Fruit fly (Drosophila melanogaster) whole organism, embryonic: ENCODE data around the gene CG43131.

Experiments
- CG12155 ChIP-seq: fragments of 200-800 bp; sonication (Bioruptor generic); optimal IDR thresholded peaks from 3 replicates; lab custom pipeline; 2016; ENCODE audit warnings: missing biosample characterization, missing genetic modification characterization
- CG13287 ChIP-seq: fragments of 200-800 bp; sonication (Bioruptor generic); IDR thresholded peaks from 2 replicates; pipeline ENCODE4 v1.3.6; 2022; ENCODE audit warnings: missing biosample characterization, missing genetic modification characterization; ENCODE audit not compliant: partially characterized antibody
- CG14965 ChIP-seq: fragments of 200-800 bp; sonication (Bioruptor generic); optimal IDR thresholded peaks from 2 replicates; lab custom pipeline; 2016; ENCODE audit warnings: missing biosample characterization, missing genetic modification characterization, borderline replicate concordance
- CG15479 ChIP-seq: fragments of 200-800 bp; sonication (Bioruptor generic); optimal IDR thresholded peaks from 3 replicates; lab custom pipeline; 2019; ENCODE audit warnings: missing biosample characterization, mild to moderate bottlenecking, missing genetic modification characterization, moderate library complexity
- CG15601 ChIP-seq: fragments of 200-800 bp; sonication (Bioruptor generic); optimal IDR thresholded peaks from 3 replicates; lab custom pipeline; 2019; ENCODE audit warnings: missing biosample characterization, mild to moderate bottlenecking, missing genetic modification characterization, moderate library complexity
- CG1603 ChIP-seq: fragments of 200-800 bp; sonication (Bioruptor generic); optimal IDR thresholded peaks from 2 replicates; lab custom pipeline; 2019; ENCODE audit warnings: missing biosample characterization, mild to moderate bottlenecking, missing genetic modification characterization, moderate library complexity
- CG1647 ChIP-seq: fragments of 200-800 bp; sonication (Bioruptor generic); optimal IDR thresholded peaks from 3 replicates; lab custom pipeline; 2016; ENCODE audit warnings: missing biosample characterization, missing genetic modification characterization
- CG17385 ChIP-seq: fragments of 200-800 bp; sonication (Bioruptor generic); optimal IDR thresholded peaks from 3 replicates; lab custom pipeline; 2018; ENCODE audit warnings: missing biosample characterization, mild to moderate bottlenecking, missing genetic modification characterization
- CG17612 ChIP-seq: fragments of 200-800 bp; sonication (Bioruptor generic); IDR thresholded peaks from 2 replicates; pipeline ENCODE4 v1.3.6; 2022; ENCODE audit warnings: missing biosample characterization, missing genetic modification characterization
- CG2199 ChIP-seq: fragments of 200-800 bp; sonication (Bioruptor generic); IDR thresholded peaks from 3 replicates; pipeline ENCODE4 v1.3.6; 2022; ENCODE audit warnings: missing biosample characterization, missing genetic modification characterization
- CG30403 ChIP-seq: fragments of 200-800 bp; sonication (Bioruptor generic); optimal IDR thresholded peaks from 3 replicates; lab custom pipeline; 2016; ENCODE audit warnings: missing biosample characterization, missing genetic modification characterization
- CG32767 ChIP-seq: fragments of 200-800 bp; sonication (Bioruptor generic); IDR thresholded peaks from 2 replicates; pipeline ENCODE4 v1.3.6; 2022; ENCODE audit warnings: missing biosample characterization, missing genetic modification characterization
- CG33213 ChIP-seq: fragments of 200-800 bp; sonication (Bioruptor generic); optimal IDR thresholded peaks from 3 replicates; lab custom pipeline; 2016; ENCODE audit warnings: missing biosample characterization, missing genetic modification characterization
- CG3407 ChIP-seq: fragments of 200-800 bp; sonication (Bioruptor generic); optimal IDR thresholded peaks from 2 replicates; lab custom pipeline; 2018; ENCODE audit warnings: missing biosample characterization, mild to moderate bottlenecking, missing genetic modification characterization
- CG34422 ChIP-seq: fragments of 200-800 bp; sonication (Bioruptor generic); IDR thresholded peaks from 3 replicates; pipeline ENCODE4 v1.3.6; 2022; ENCODE audit warnings: missing biosample characterization, missing genetic modification characterization
- CG3995 ChIP-seq: fragments of 200-800 bp; sonication (Bioruptor generic); optimal IDR thresholded peaks from 3 replicates; lab custom pipeline; 2016; ENCODE audit warnings: missing biosample characterization, missing genetic modification characterization
- CG4617 ChIP-seq: fragments of 200-800 bp; sonication (Bioruptor generic); optimal IDR thresholded peaks from 3 replicates; lab custom pipeline; 2016; ENCODE audit warnings: missing biosample characterization, missing genetic modification characterization, borderline replicate concordance
- CG4730 ChIP-seq: fragments of 200-800 bp; sonication (Bioruptor generic); IDR thresholded peaks from 2 replicates; pipeline ENCODE4 v1.3.6; 2022; ENCODE audit warnings: missing biosample characterization, missing genetic modification characterization
- CG6689 ChIP-seq: fragments of 200-800 bp; sonication (Bioruptor generic); IDR thresholded peaks from 2 replicates; pipeline ENCODE4 v1.3.6; 2022; ENCODE audit warnings: missing biosample characterization, missing genetic modification characterization
- CG7745 ChIP-seq: fragments of 200-800 bp; sonication (Bioruptor generic); optimal IDR thresholded peaks from 2 replicates; lab custom pipeline; 2018; ENCODE audit warnings: missing biosample characterization, mild to moderate bottlenecking, missing genetic modification characterization, moderate library complexity
- CG9932 ChIP-seq: fragments of 200-800 bp; sonication (Bioruptor generic); IDR thresholded peaks from 2 replicates; pipeline ENCODE4 v1.3.6; 2022; ENCODE audit warnings: missing biosample characterization, missing genetic modification characterization
- Deaf1 ChIP-seq: fragments of 200-800 bp; optimal IDR thresholded peaks from 3 replicates; lab custom pipeline; 2019; ENCODE audit warnings: missing biosample characterization, mild to moderate bottlenecking, missing genetic modification characterization, moderate library complexity
- E2f2 ChIP-seq: fragments of 200-800 bp; sonication (Bioruptor generic); IDR thresholded peaks from 2 replicates; pipeline ENCODE4 v1.3.6; 2022; ENCODE audit warnings: missing biosample characterization, missing genetic modification characterization
- Fer3 ChIP-seq: fragments of 200-800 bp; sonication (Bioruptor generic); optimal IDR thresholded peaks from 2 replicates; lab custom pipeline; 2018; ENCODE audit warnings: missing biosample characterization, mild to moderate bottlenecking, missing genetic modification characterization, moderate library complexity
- HLHmδ ChIP-seq: fragments of 200-800 bp; sonication (Bioruptor generic); optimal IDR thresholded peaks from 2 replicates; lab custom pipeline; 2018; ENCODE audit warnings: missing biosample characterization, mild to moderate bottlenecking, missing genetic modification characterization, moderate library complexity
- Hey ChIP-seq: fragments of 200-800 bp; sonication (Bioruptor generic); optimal IDR thresholded peaks from 3 replicates; lab custom pipeline; 2018; ENCODE audit warnings: missing biosample characterization, mild to moderate bottlenecking, missing genetic modification characterization
- NFAT ChIP-seq: fragments of 200-800 bp; sonication (Bioruptor generic); IDR thresholded peaks from 2 replicates; pipeline ENCODE4 v1.3.6; 2022; ENCODE audit warnings: missing biosample characterization, missing genetic modification characterization
- Tbp ChIP-seq: fragments of >200 bp; optimal IDR thresholded peaks from 2 replicates; lab custom pipeline; 2018; ENCODE audit warnings: missing biosample characterization, missing genetic modification characterization
- abd-A ChIP-seq: fragments of 200-800 bp; sonication (Bioruptor generic); optimal IDR thresholded peaks from 3 replicates; lab custom pipeline; 2019; ENCODE audit warnings: missing biosample characterization, mild to moderate bottlenecking, missing genetic modification characterization, moderate library complexity
- ara ChIP-seq: fragments of 200-800 bp; sonication (Bioruptor generic); IDR thresholded peaks from 2 replicates; pipeline ENCODE4 v1.3.6; 2022; ENCODE audit warnings: missing biosample characterization, missing genetic modification characterization
- crol ChIP-seq: fragments of 200-800 bp; sonication (Bioruptor generic); IDR thresholded peaks from 2 replicates; pipeline ENCODE4 v1.3.6; 2022; ENCODE audit warnings: missing biosample characterization, missing genetic modification characterization
- crp ChIP-seq, 2 experiments: fragments of 200-800 bp; sonication (Bioruptor generic); optimal IDR thresholded peaks; 2 replicates in 1 of 2; 3 replicates in 1 of 2; lab custom pipeline; 2017; ENCODE audit warnings: missing biosample characterization in 2 of 2, missing genetic modification characterization in 2 of 2, mild to moderate bottlenecking in 1 of 2, moderate library complexity in 1 of 2
- fru ChIP-seq: fragments of >200 bp; optimal IDR thresholded peaks from 2 replicates; lab custom pipeline; 2017
- gcm ChIP-seq: fragments of 200-800 bp; sonication (Bioruptor generic); optimal IDR thresholded peaks from 2 replicates; lab custom pipeline; 2019; ENCODE audit warnings: missing biosample characterization, mild to moderate bottlenecking, missing genetic modification characterization, moderate library complexity
- gsb ChIP-seq: fragments of 200-800 bp; sonication (Bioruptor generic); IDR thresholded peaks from 2 replicates; pipeline ENCODE4 v1.3.6; 2022; ENCODE audit warnings: missing biosample characterization, missing genetic modification characterization
- gsb-n ChIP-seq: fragments of 200-800 bp; sonication (Bioruptor generic); optimal IDR thresholded peaks from 3 replicates; lab custom pipeline; 2018; ENCODE audit warnings: missing biosample characterization, mild to moderate bottlenecking, missing genetic modification characterization
- kni ChIP-seq: fragments of 200-800 bp; sonication (Bioruptor generic); optimal IDR thresholded peaks from 3 replicates; lab custom pipeline; 2017; ENCODE audit warnings: mild to moderate bottlenecking, missing biosample characterization, missing genetic modification reagents, missing genetic modification characterization
- lov ChIP-seq, 2 experiments: fragments of 200-800 bp in 1 of 2; fragments of >200 bp in 1 of 2; sonication (Bioruptor generic) in 1 of 2; IDR thresholded peaks in 1 of 2; optimal IDR thresholded peaks in 1 of 2; 2 replicates in 1 of 2; 3 replicates in 1 of 2; pipeline versions ENCODE4 v1.3.6 to Lab custom; 2017 to 2022; ENCODE audit warnings: missing biosample characterization in 1 of 2, missing genetic modification characterization in 1 of 2
- nerfin-1 ChIP-seq: fragments of 200-800 bp; sonication (Bioruptor generic); optimal IDR thresholded peaks from 3 replicates; lab custom pipeline; 2019; ENCODE audit warnings: missing biosample characterization, mild to moderate bottlenecking, missing genetic modification characterization, moderate library complexity
- oc ChIP-seq: fragments of 200-800 bp; sonication (Bioruptor generic); optimal IDR thresholded peaks from 2 replicates; lab custom pipeline; 2018; ENCODE audit warnings: missing biosample characterization, mild to moderate bottlenecking, missing genetic modification characterization, moderate library complexity
- phol ChIP-seq: fragments of 200-800 bp; sonication (Bioruptor generic); optimal IDR thresholded peaks from 3 replicates; lab custom pipeline; 2018; ENCODE audit warnings: missing biosample characterization, mild to moderate bottlenecking, missing genetic modification characterization, moderate library complexity
- prd ChIP-seq, 3 experiments: fragments of >200 bp in 2 of 3; fragments of 200-800 bp in 1 of 3; sonication (Bioruptor generic) in 1 of 3; optimal IDR thresholded peaks in 2 of 3; IDR thresholded peaks in 1 of 3; 2 replicates in 2 of 3; 3 replicates in 1 of 3; pipeline versions ENCODE4 v1.3.6 to Lab custom; 2017 to 2022; ENCODE audit warnings: missing biosample characterization in 1 of 3, missing genetic modification characterization in 1 of 3
- pros ChIP-seq: fragments of 200-800 bp; sonication (Bioruptor generic); optimal IDR thresholded peaks from 3 replicates; lab custom pipeline; 2019; ENCODE audit warnings: missing biosample characterization, mild to moderate bottlenecking, missing genetic modification characterization, moderate library complexity
- pum ChIP-seq: fragments of 200-800 bp; sonication (Bioruptor generic); optimal IDR thresholded peaks from 2 replicates; lab custom pipeline; 2016; ENCODE audit warnings: missing biosample characterization, missing genetic modification characterization
- slbo ChIP-seq: fragments of 200-800 bp; sonication (Bioruptor generic); IDR thresholded peaks from 2 replicates; pipeline ENCODE4 v1.3.6; 2022; ENCODE audit warnings: missing biosample characterization, missing genetic modification characterization
- sr ChIP-seq: fragments of 200-800 bp; sonication (Bioruptor generic); IDR thresholded peaks from 3 replicates; pipeline ENCODE4 v1.3.6; 2022; ENCODE audit warnings: missing biosample characterization, missing genetic modification characterization
- tll ChIP-seq, 2 experiments: fragments of 200-800 bp in 1 of 2; fragments of >200 bp in 1 of 2; sonication (Bioruptor generic) in 1 of 2; optimal IDR thresholded peaks; 2 replicates each; lab custom pipeline; 2017 to 2019; ENCODE audit warnings: missing biosample characterization in 2 of 2, missing genetic modification characterization in 2 of 2, mild to moderate bottlenecking in 1 of 2, moderate library complexity in 1 of 2
- zen ChIP-seq: fragments of 200-800 bp; sonication (Bioruptor generic); optimal IDR thresholded peaks from 3 replicates; lab custom pipeline; 2018; ENCODE audit warnings: missing biosample characterization, mild to moderate bottlenecking, missing genetic modification characterization, moderate library complexity

CG43131 gene

dm6 chr3R:5106917-5107316 lies 2.1 kb downstream of the CG43131 start (continued):
- no peak for TF ChIP-seq E2f2
- no peak for TF ChIP-seq crp (GFP tag; optimal IDR thresholded peaks at IDR 0.05; lab: Kevin White, UChicago)
- TF ChIP-seq CG30403 (GFP tag; lab: Kevin White, UChicago): no peak
- no peak for TF ChIP-seq CG14965 (GFP tag; lab: Kevin White, UChicago)
- TF ChIP-seq CG4617 (GFP tag; lab: Kevin White, UChicago): no peak
- TF ChIP-seq pum (GFP tag; lab: Kevin White, UChicago): no peak
- TF ChIP-seq CG3407 (GFP tag; lab: Kevin White, UChicago): no peak
- no peak for TF ChIP-seq pros (GFP tag; lab: Kevin White, UChicago)
- TF ChIP-seq CG6689: no peak
- TF ChIP-seq CG12155 (GFP tag; lab: Kevin White, UChicago): no peak
- no peak for TF ChIP-seq CG9932 (GFP tag; lab: Robert Waterston, UW)
- TF ChIP-seq CG17612 (GFP tag; lab: Robert Waterston, UW): no peak
- no peak for TF ChIP-seq NFAT (GFP tag; lab: Robert Waterston, UW)
- TF ChIP-seq, all 482 proteins: peak for 70

dm6 chr3R:5105439-5105838 lies 3.5 kb downstream of the CG43131 start:
- TF ChIP-seq nerfin-1 (peak; percentile 33), phol (no peak), lov (optimal IDR thresholded peaks at IDR 0.05; lab: Kevin White, UChicago) (no peak), lov (GFP tag; IDR thresholded peaks at IDR 0.05; lab: Robert Waterston, UW) (0 out of 3 replicates have a peak, but pooled peaks have one; percentile 9), prd (optimal IDR thresholded peaks at IDR 0.05; lab: Kevin White, UChicago) (no peak), prd (GFP tag; IDR thresholded peaks at IDR 0.05; lab: Robert Waterston, UW) (no peak), gsb-n (peak; percentile 84), fru (lab: Kevin White, UChicago) (no peak), Tbp (GFP tag; lab: Kevin White, UChicago) (no peak), CG3995 (GFP tag; lab: Kevin White, UChicago) (no peak), slbo (GFP tag; lab: Robert Waterston, UW) (0 out of 2 replicates have a peak, but pooled peaks have one; percentile 7), crol (GFP tag; lab: Robert Waterston, UW) (peak; percentile 78), CG1647 (GFP tag; lab: Kevin White, UChicago) (no peak), Hey (tag; lab: Kevin White, UChicago) (peak; percentile 17), Fer3 (tag; lab: Kevin White, UChicago) (no peak), zen (tag; lab: Kevin White, UChicago) (peak; percentile 9), abd-A (tag; lab: Kevin White, UChicago) (peak; percentile 65), pros (GFP tag; lab: Kevin White, UChicago) (peak; percentile 77), CG33213 (no peak), Deaf1 (no peak), CG2199 (GFP tag; lab: Robert Waterston, UW) (0 out of 3 replicates have a peak, but pooled peaks have one; percentile 56), CG13287 (GFP tag; lab: Robert Waterston, UW) (no peak), kni (peak; percentile 37), gsb (GFP tag; lab: Robert Waterston, UW) (no peak)

dm6 chr3R:5104212-5104611 lies 4.8 kb downstream of the CG43131 start:
- TF ChIP-seq gcm (peak; percentile 27), CG1603 (tag; lab: Kevin White, UChicago) (peak; percentile 20), pros (GFP tag; lab: Kevin White, UChicago) (peak; percentile 41), CG34422 (GFP tag; lab: Robert Waterston, UW) (no peak), CG2199 (GFP tag; lab: Robert Waterston, UW) (peak; percentile 30; the same call in 1 of the 3 replicates), CG15601 (tag; lab: Kevin White, UChicago) (no peak), oc (tag; lab: Kevin White, UChicago) (peak; percentile 12), CG7745 (tag; lab: Kevin White, UChicago) (peak; percentile 22), HLHmδ (peak; percentile 21), kni (peak; percentile 29), tll (GFP tag; optimal IDR thresholded peaks at IDR 0.05; lab: Kevin White, UChicago) (peak in 1 of 2 experiments; percentile 45), CG17385 (peak; percentile 27), CG15479 (GFP tag; lab: Kevin White, UChicago) (peak; percentile 79), CG32767 (GFP tag; lab: Robert Waterston, UW) (no peak), sr (no peak), ara (GFP tag; lab: Robert Waterston, UW) (no peak), CG4730 (no peak)
